Worm (Caenorhabditis elegans) whole organism, late embryonic: Measurements from ENCODE around the gene par-2.

ENCODE experiments used
- ama-1 ChIP-seq: fragments of 150-350 bp; optimal IDR thresholded peaks from 2 replicates; lab custom pipeline; 2014
- ceh-24 ChIP-seq: sonication (generic microtip); optimal IDR thresholded peaks from 2 replicates; lab custom pipeline; 2016; ENCODE audit warnings: mild to moderate bottlenecking, missing genetic modification characterization, missing compliant biosample characterization
- nhr-11 ChIP-seq: fragments of 150-350 bp; optimal IDR thresholded peaks from 2 replicates; lab custom pipeline; 2014; ENCODE audit warnings: missing biosample characterization, missing genetic modification characterization

DNA sequence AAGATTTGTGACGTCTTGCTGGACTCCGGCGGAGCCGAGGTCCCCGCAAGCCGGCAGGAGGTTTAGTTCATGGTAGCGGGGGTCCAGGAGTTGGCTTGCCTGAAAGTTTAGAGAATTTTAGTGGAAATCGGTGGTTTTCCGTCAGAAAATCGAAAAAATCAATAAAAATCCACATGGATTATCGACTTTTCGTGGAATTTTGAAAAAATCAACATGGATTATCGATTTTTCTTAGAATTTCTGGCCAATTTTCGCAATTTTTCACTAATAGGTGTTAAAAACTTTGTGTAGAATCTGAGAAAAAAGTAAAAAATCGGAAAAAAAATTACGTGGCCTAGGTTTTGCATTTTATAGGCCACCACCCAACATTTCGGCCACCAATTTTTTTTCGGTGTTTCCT lies 22.3 kb upstream of the par-2 start:
- TF ChIP-seq ceh-24 (tag; lab: Kevin White, UChicago) = no peak
- TF ChIP-seq ama-1 (lab: Kevin White, UChicago) = no peak
- TF ChIP-seq nhr-11 (tag; lab: Kevin White, UChicago) = no peak
